Worm (Caenorhabditis elegans) whole organism, L4 larva: ENCODE measurements around the gene dpf-2.

Experiments
- F37D6.2 ChIP-seq: sonication (generic microtip); optimal IDR thresholded peaks from 2 replicates; lab custom pipeline; 2016; ENCODE audit warnings: mild to moderate bottlenecking, missing genetic modification characterization, missing compliant biosample characterization
- Y75B8A.6 ChIP-seq: fragments of 200-800 bp; sonication (Bioruptor generic); IDR thresholded peaks from 2 replicates; pipeline ENCODE4 v1.3.6; 2022; ENCODE audit warnings: missing genetic modification reagents, missing genetic modification characterization, missing compliant biosample characterization
- aha-1 ChIP-seq: fragments of 150-350 bp; peaks from one replicate; lab custom pipeline; 2014; ENCODE audit warnings: missing biosample characterization, missing genetic modification characterization
- arid-1 ChIP-seq: fragments of 200-800 bp; sonication (Bioruptor generic); conservative IDR thresholded peaks from 2 replicates; pipeline ENCODE4 v1.3.6; 2022; ENCODE audit warnings: missing genetic modification reagents, missing genetic modification characterization, missing compliant biosample characterization
- ceh-20 ChIP-seq: fragments of 200-800 bp; sonication (Bioruptor generic); IDR thresholded peaks from 2 replicates; pipeline ENCODE4 v1.3.6; 2022; ENCODE audit warnings: missing genetic modification reagents, missing genetic modification characterization, missing compliant biosample characterization
- ceh-28 ChIP-seq: fragments of 150-350 bp; optimal IDR thresholded peaks from 2 replicates; lab custom pipeline; 2014; ENCODE audit warnings: missing biosample characterization, missing genetic modification reagents, missing genetic modification characterization
- ceh-62 ChIP-seq: sonication (generic microtip); optimal IDR thresholded peaks from 2 replicates; lab custom pipeline; 2017; ENCODE audit warnings: missing biosample characterization, missing genetic modification characterization
- ceh-82 ChIP-seq: sonication (generic microtip); optimal IDR thresholded peaks from 2 replicates; lab custom pipeline; 2017; ENCODE audit warnings: missing biosample characterization, missing genetic modification characterization
- ces-1 ChIP-seq: fragments of 150-350 bp; sonication (generic microtip); optimal IDR thresholded peaks from 4 replicates; lab custom pipeline; 2014; ENCODE audit warnings: missing biosample characterization, missing genetic modification reagents, missing genetic modification characterization
- daf-12 ChIP-seq: fragments of 150-350 bp; optimal IDR thresholded peaks from 2 replicates; lab custom pipeline; 2014; ENCODE audit warnings: missing biosample characterization, missing genetic modification reagents, missing genetic modification characterization
- daf-19 ChIP-seq: fragments of 200-800 bp; sonication (Bioruptor generic); conservative IDR thresholded peaks from 2 replicates; pipeline ENCODE4 v1.3.6; 2022; ENCODE audit warnings: missing genetic modification characterization, missing compliant biosample characterization
- dmd-9 ChIP-seq: fragments of 200-800 bp; sonication (Bioruptor generic); IDR thresholded peaks from 2 replicates; pipeline ENCODE4 v1.3.6; 2022; ENCODE audit warnings: missing genetic modification reagents, missing genetic modification characterization, missing compliant biosample characterization
- dpl-1 ChIP-seq: fragments of 150-350 bp; optimal IDR thresholded peaks from 2 replicates; lab custom pipeline; 2014; ENCODE audit warnings: missing biosample characterization, missing genetic modification reagents, missing genetic modification characterization
- duxl-1 ChIP-seq: sonication (generic microtip); optimal IDR thresholded peaks from 2 replicates; lab custom pipeline; 2016; ENCODE audit warnings: mild to moderate bottlenecking, missing genetic modification characterization, moderate library complexity, missing compliant biosample characterization; ENCODE audit not compliant: poor library complexity
- dve-1 ChIP-seq: sonication (generic microtip); optimal IDR thresholded peaks from 2 replicates; lab custom pipeline; 2017; ENCODE audit warnings: antibody characterized with exemption, mild to moderate bottlenecking, missing genetic modification characterization, missing compliant biosample characterization; ENCODE audit not compliant: insufficient read depth
- fos-1 ChIP-seq: fragments of 150-350 bp; optimal IDR thresholded peaks from 2 replicates; lab custom pipeline; 2014; ENCODE audit warnings: missing biosample characterization, missing genetic modification characterization
- gei-8 ChIP-seq: fragments of 200-800 bp; sonication (Bioruptor generic); optimal IDR thresholded peaks from 2 replicates; lab custom pipeline; 2018; ENCODE audit warnings: mild to moderate bottlenecking, missing genetic modification characterization, missing compliant biosample characterization
- hmg-1.1 ChIP-seq: fragments of 200-800 bp; sonication (Bioruptor generic); IDR thresholded peaks from 2 replicates; pipeline ENCODE4 v1.3.6; 2022; ENCODE audit warnings: missing genetic modification reagents, missing genetic modification characterization, missing compliant biosample characterization
- lin-1 ChIP-seq: fragments of 200-800 bp; sonication (Bioruptor generic); IDR thresholded peaks from 2 replicates; pipeline ENCODE4 v1.3.6; 2022; ENCODE audit warnings: missing genetic modification reagents, missing genetic modification characterization, missing compliant biosample characterization
- lin-13 ChIP-seq: fragments of 150-350 bp; optimal IDR thresholded peaks from 2 replicates; lab custom pipeline; 2014; ENCODE audit warnings: missing biosample characterization, missing genetic modification reagents, missing genetic modification characterization
- lin-15B ChIP-seq: fragments of 150-350 bp; sonication (generic microtip); optimal IDR thresholded peaks from 3 replicates; lab custom pipeline; 2014; ENCODE audit warnings: missing biosample characterization, missing genetic modification characterization
- lin-29 ChIP-seq: fragments of 200-800 bp; sonication (Bioruptor generic); IDR thresholded peaks from 2 replicates; pipeline ENCODE4 v1.3.6; 2022; ENCODE audit warnings: missing genetic modification reagents, missing genetic modification characterization, missing compliant biosample characterization
- lir-3 ChIP-seq: sonication (generic microtip); optimal IDR thresholded peaks from 2 replicates; lab custom pipeline; 2016; ENCODE audit warnings: mild to moderate bottlenecking, missing genetic modification characterization, missing compliant biosample characterization
- mdt-29 ChIP-seq: fragments of 200-800 bp; sonication (Bioruptor generic); IDR thresholded peaks from 2 replicates; pipeline ENCODE4 v1.3.6; 2022; ENCODE audit warnings: missing genetic modification reagents, missing genetic modification characterization, missing compliant biosample characterization
- mes-2 ChIP-seq: sonication (generic microtip); optimal IDR thresholded peaks from 2 replicates; lab custom pipeline; 2016; ENCODE audit warnings: missing genotype, mild to moderate bottlenecking, missing genetic modification characterization, missing compliant biosample characterization; ENCODE audit not compliant: poor library complexity, severe bottlenecking
- mxl-3 ChIP-seq: fragments of 200-800 bp; sonication (Bioruptor generic); optimal IDR thresholded peaks from 2 replicates; lab custom pipeline; 2018; ENCODE audit warnings: mild to moderate bottlenecking, missing genetic modification characterization, missing compliant biosample characterization
- nhr-111 ChIP-seq: fragments of 200-800 bp; sonication (Bioruptor generic); optimal IDR thresholded peaks from 2 replicates; lab custom pipeline; 2018; ENCODE audit warnings: mild to moderate bottlenecking, missing genetic modification characterization, missing compliant biosample characterization
- nhr-25 ChIP-seq: sonication (generic microtip); optimal IDR thresholded peaks from 2 replicates; lab custom pipeline; 2017; ENCODE audit warnings: missing genetic modification characterization, mild to moderate bottlenecking, missing compliant biosample characterization, antibody characterized with exemption, moderate library complexity, borderline replicate concordance; ENCODE audit not compliant: insufficient read depth
- nhr-28 ChIP-seq: fragments of 150-350 bp; optimal IDR thresholded peaks from 2 replicates; lab custom pipeline; 2014; ENCODE audit warnings: missing biosample characterization, missing genetic modification characterization
- nhr-41 ChIP-seq: fragments of 200-800 bp; sonication (Bioruptor generic); IDR thresholded peaks from 2 replicates; pipeline ENCODE4 v1.3.6; 2022; ENCODE audit warnings: missing genetic modification reagents, missing genetic modification characterization, missing compliant biosample characterization
- php-3 ChIP-seq: fragments of 200-800 bp; sonication (Bioruptor generic); IDR thresholded peaks from 2 replicates; pipeline ENCODE4 v1.3.6; 2022; ENCODE audit warnings: missing genetic modification reagents, missing genetic modification characterization, missing compliant biosample characterization
- pqm-1 ChIP-seq: sonication (generic microtip); optimal IDR thresholded peaks from 2 replicates; lab custom pipeline; 2017; ENCODE audit warnings: missing biosample characterization, missing genetic modification characterization
- sdz-12 ChIP-seq: fragments of 200-800 bp; sonication (Bioruptor generic); optimal IDR thresholded peaks from 2 replicates; lab custom pipeline; 2018; ENCODE audit warnings: mild to moderate bottlenecking, missing genetic modification characterization, missing compliant biosample characterization
- spr-3 ChIP-seq: fragments of 200-800 bp; sonication (Bioruptor generic); optimal IDR thresholded peaks from 2 replicates; lab custom pipeline; 2018; ENCODE audit warnings: mild to moderate bottlenecking, missing genetic modification characterization, missing compliant biosample characterization
- tag-97 ChIP-seq: fragments of 200-800 bp; sonication (Bioruptor generic); IDR thresholded peaks from 2 replicates; pipeline ENCODE4 v1.3.6; 2022; ENCODE audit warnings: missing genetic modification characterization, missing compliant biosample characterization
- unc-62 ChIP-seq, 3 experiments: fragments of 150-350 bp in 1 of 3; sonication (generic microtip); optimal IDR thresholded peaks in 2 of 3; peaks in 1 of 3; 1 replicate in 1 of 3; 2 replicates in 2 of 3; lab custom pipeline; 2014 to 2017; ENCODE audit warnings: missing biosample characterization in 3 of 3, missing genetic modification characterization in 3 of 3, missing genetic modification reagents in 3 of 3, missing genotype in 1 of 3
- zfp-3 ChIP-seq: fragments of 200-800 bp; sonication (Bioruptor generic); conservative IDR thresholded peaks from 2 replicates; pipeline ENCODE4 v1.3.6; 2022; ENCODE audit warnings: missing genetic modification reagents, missing genetic modification characterization, missing compliant biosample characterization
- zip-11 ChIP-seq: fragments of 200-800 bp; sonication (Bioruptor generic); IDR thresholded peaks from 2 replicates; pipeline ENCODE4 v1.3.6; 2022; ENCODE audit warnings: missing genetic modification characterization, missing compliant biosample characterization
- ztf-11 ChIP-seq: fragments of 150-350 bp; optimal IDR thresholded peaks from 2 replicates; lab custom pipeline; 2014; ENCODE audit warnings: missing biosample characterization, missing genetic modification characterization

dpf-2 gene

DNA sequence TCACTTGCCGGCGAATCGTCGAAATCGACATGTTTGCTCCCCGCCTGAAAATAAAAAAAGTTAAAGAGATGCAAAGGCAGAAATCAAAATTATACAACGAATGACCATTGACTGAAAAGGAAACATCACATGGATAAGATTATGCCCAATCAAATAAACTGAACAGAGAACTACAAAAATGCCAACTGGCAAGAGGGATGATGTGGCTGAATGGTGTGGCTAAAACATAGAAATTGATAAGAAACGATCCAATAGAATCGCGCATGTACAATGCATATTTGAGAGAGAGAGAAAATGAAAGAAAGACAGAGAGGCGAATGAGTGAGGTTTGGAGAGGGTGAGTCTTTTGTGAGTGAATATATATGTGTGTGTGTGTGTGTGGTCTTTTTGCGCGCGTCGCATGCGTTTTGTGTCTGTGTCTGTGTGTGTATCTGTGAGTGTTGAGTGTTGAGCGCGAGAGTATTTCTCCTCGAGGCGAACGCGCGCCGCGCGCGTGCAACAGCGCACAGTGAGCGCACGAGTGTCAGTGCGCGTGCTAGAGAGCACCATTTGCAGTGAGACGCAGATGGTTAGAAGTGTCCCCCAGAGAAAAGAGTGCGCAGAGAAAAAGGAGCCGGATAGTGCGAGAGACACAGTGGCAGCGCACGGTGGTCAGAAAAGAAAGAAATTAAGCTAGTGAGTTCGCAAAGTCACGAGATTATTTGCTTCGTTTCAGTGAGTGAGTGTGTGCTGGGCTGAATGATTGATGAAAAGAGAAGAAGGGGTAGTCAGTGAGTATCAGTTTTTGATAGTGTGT is 13.0 kb upstream of the dpf-2 start, which contains the start of gene epn-1 (continued):
- peak; percentile 76 for TF ChIP-seq lin-29
- TF ChIP-seq pqm-1 (tag; lab: Kevin White, UChicago): peak; percentile 23
- TF ChIP-seq arid-1 (GFP tag; lab: Robert Waterston, UW): peak; percentile 76
- TF ChIP-seq daf-12 (tag; lab: Kevin White, UChicago): no peak
- TF ChIP-seq dmd-9 (GFP tag; lab: Robert Waterston, UW): peak; percentile 92
- peak; percentile 10 for TF ChIP-seq lin-15B
- peak; percentile 98 for TF ChIP-seq ceh-20 (GFP tag; lab: Robert Waterston, UW)
- TF ChIP-seq mes-2 (tag; lab: Kevin White, UChicago): peak; percentile 80
- peak; percentile 99 for TF ChIP-seq mxl-3 (GFP tag; lab: Kevin White, UChicago)
- TF ChIP-seq lin-1: peak; percentile 96
- TF ChIP-seq ceh-82 (tag; lab: Kevin White, UChicago): no peak
- TF ChIP-seq nhr-28: peak; percentile 97
- TF ChIP-seq ztf-11 (tag; lab: Kevin White, UChicago): no peak
- TF ChIP-seq hmg-1.1 (GFP tag; lab: Robert Waterston, UW): peak; percentile 99
- no peak for TF ChIP-seq daf-19
- peak; percentile 92 for TF ChIP-seq php-3 (GFP tag; lab: Robert Waterston, UW)
- TF ChIP-seq aha-1 (tag; lab: Kevin White, UChicago): peak; percentile 100
- peak; percentile 71 for TF ChIP-seq duxl-1 (tag; lab: Kevin White, UChicago)
- peak; percentile 48 for TF ChIP-seq nhr-111
- TF ChIP-seq sdz-12 (GFP tag; lab: Kevin White, UChicago): peak; percentile 64
- no peak for TF ChIP-seq zip-11 (GFP tag; lab: Robert Waterston, UW)
- TF ChIP-seq spr-3 (GFP tag; lab: Kevin White, UChicago): peak; percentile 84
- TF ChIP-seq dpl-1 (GFP tag; lab: Kevin White, UChicago): peak; percentile 73
- TF ChIP-seq lir-3: peak; percentile 84
- TF ChIP-seq dve-1 (tag; lab: Kevin White, UChicago): peak; percentile 95
- TF ChIP-seq nhr-25: peak; percentile 85
- TF ChIP-seq lin-13 (GFP tag; lab: Kevin White, UChicago): peak; percentile 89
- peak; percentile 83 for TF ChIP-seq zfp-3 (GFP tag; lab: Robert Waterston, UW)
- TF ChIP-seq tag-97: no peak

DNA sequence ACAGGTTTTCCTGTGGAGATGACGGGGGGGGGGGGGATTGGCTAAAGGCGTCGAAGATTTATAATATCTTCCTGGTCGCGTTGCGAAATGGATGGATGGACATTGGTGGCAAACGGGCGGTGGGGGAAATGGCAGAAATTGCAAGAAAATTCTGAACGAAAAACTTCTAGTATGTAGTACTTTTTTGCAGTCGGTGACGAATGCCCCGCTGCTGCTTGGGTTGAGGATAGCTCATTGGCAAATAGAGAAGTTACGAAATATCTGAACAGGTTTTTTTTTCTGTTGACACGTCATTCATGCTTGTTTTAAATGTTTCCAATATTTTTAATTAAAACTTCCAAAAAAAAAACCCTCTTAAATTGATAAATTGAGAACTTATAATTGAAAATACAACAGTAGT is 12.1 kb upstream of the dpf-2 start:
- peak; percentile 61 for TF ChIP-seq aha-1 (tag; lab: Kevin White, UChicago)
- peak; percentile 27; the same call in 1 of the 2 replicates for TF ChIP-seq lin-29
- 0 out of 2 replicates have a peak, but pooled peaks have one; percentile 8 for TF ChIP-seq arid-1 (GFP tag; lab: Robert Waterston, UW)
- no peak for TF ChIP-seq ces-1 (GFP tag; lab: Kevin White, UChicago)
- no peak for TF ChIP-seq ceh-62
- no peak for TF ChIP-seq mdt-29 (GFP tag; lab: Robert Waterston, UW)
- no peak for TF ChIP-seq ceh-28
- no peak for TF ChIP-seq gei-8 (GFP tag; lab: Kevin White, UChicago)
- peak in 1 of 2 experiments; percentile 39 for TF ChIP-seq unc-62 (GFP tag; optimal IDR thresholded peaks at IDR 0.05 in 1 of 2; lab: Kevin White, UChicago)
- TF ChIP-seq unc-62 (tag; optimal IDR thresholded peaks at IDR 0.05; lab: Kevin White, UChicago): no peak
- TF ChIP-seq Y75B8A.6 (GFP tag; lab: Robert Waterston, UW): no peak
- TF ChIP-seq nhr-41: no peak
- no peak for TF ChIP-seq fos-1 (tag; lab: Kevin White, UChicago)
- TF ChIP-seq zfp-3 (GFP tag; lab: Robert Waterston, UW): 0 out of 2 replicates have a peak, but pooled peaks have one; percentile 16
- TF ChIP-seq F37D6.2 (tag; lab: Kevin White, UChicago): no peak
